Worm (Caenorhabditis elegans): ENCODE data around the gene mrp-8.

- TF ChIP-seq mep-1 (tag; optimal IDR thresholded peaks at IDR 0.05) (no peak), lin-13 (tag; optimal IDR thresholded peaks at IDR 0.05) (no peak), lsy-2 (tag; optimal IDR thresholded peaks at IDR 0.05) (no peak), ztf-11 (tag; optimal IDR thresholded peaks at IDR 0.05) (no peak), ces-1 (GFP tag; optimal IDR thresholded peaks at IDR 0.05) (no peak)
Observed at ce11 chrIII:12327528-12327997, 24.6 kb upstream of the mrp-8 start, which contains the start of the genes zip-12 and Y75B8A.63.
